Fruit fly (Drosophila melanogaster) whole organism, embryonic: Measurements from ENCODE around the gene Svil.

Experiments
- BEAF-32 ChIP-seq: fragments of 200-800 bp; sonication (Bioruptor generic); optimal IDR thresholded peaks from 3 replicates; lab custom pipeline; 2017; ENCODE audit warnings: missing biosample characterization, missing genetic modification characterization, mild to moderate bottlenecking, moderate library complexity, missing genetic modification reagents
- CG10147 ChIP-seq: fragments of 200-800 bp; sonication (Bioruptor generic); optimal IDR thresholded peaks from 2 replicates; lab custom pipeline; 2019; ENCODE audit warnings: missing biosample characterization, mild to moderate bottlenecking, missing genetic modification characterization, moderate library complexity
- CG1024 ChIP-seq: fragments of 200-800 bp; sonication (Bioruptor generic); IDR thresholded peaks from 2 replicates; pipeline ENCODE4 v1.3.6; 2022; ENCODE audit warnings: missing biosample characterization, missing genetic modification characterization
- CG10366 ChIP-seq: fragments of 200-800 bp; sonication (Bioruptor generic); IDR thresholded peaks from 2 replicates; pipeline ENCODE4 v1.3.6; 2022; ENCODE audit warnings: missing biosample characterization, missing genetic modification characterization
- CG13296 ChIP-seq: fragments of 200-800 bp; sonication (Bioruptor generic); optimal IDR thresholded peaks from 3 replicates; lab custom pipeline; 2018; ENCODE audit warnings: missing biosample characterization, mild to moderate bottlenecking, missing genetic modification characterization
- CG13424 ChIP-seq: fragments of 200-800 bp; sonication (Bioruptor generic); optimal IDR thresholded peaks from 2 replicates; lab custom pipeline; 2019; ENCODE audit warnings: missing biosample characterization, mild to moderate bottlenecking, missing genetic modification characterization, moderate library complexity
- CG30403 ChIP-seq: fragments of 200-800 bp; sonication (Bioruptor generic); optimal IDR thresholded peaks from 3 replicates; lab custom pipeline; 2016; ENCODE audit warnings: missing biosample characterization, missing genetic modification characterization
- CG31441 ChIP-seq: fragments of 200-800 bp; sonication (Bioruptor generic); IDR thresholded peaks from 2 replicates; pipeline ENCODE4 v1.3.6; 2022; ENCODE audit warnings: missing biosample characterization, missing genetic modification characterization
- CG32532 ChIP-seq: fragments of 200-800 bp; sonication (Bioruptor generic); IDR thresholded peaks from 2 replicates; pipeline ENCODE4 v1.3.6; 2022; ENCODE audit warnings: missing biosample characterization, missing genetic modification characterization
- CG42726 ChIP-seq: fragments of 200-800 bp; sonication (Bioruptor generic); IDR thresholded peaks from 2 replicates; pipeline ENCODE4 v1.3.6; 2022; ENCODE audit warnings: missing biosample characterization, missing genetic modification characterization; ENCODE audit not compliant: partially characterized antibody
- CG43689 ChIP-seq: fragments of 200-800 bp; sonication (Bioruptor generic); IDR thresholded peaks from 2 replicates; pipeline ENCODE4 v1.3.6; 2022; ENCODE audit warnings: missing biosample characterization, missing genetic modification characterization
- CG4404 ChIP-seq: fragments of 200-800 bp; sonication (Bioruptor generic); IDR thresholded peaks from 2 replicates; pipeline ENCODE4 v1.3.6; 2022; ENCODE audit warnings: missing biosample characterization, missing genetic modification characterization
- CG4617 ChIP-seq: fragments of 200-800 bp; sonication (Bioruptor generic); optimal IDR thresholded peaks from 3 replicates; lab custom pipeline; 2016; ENCODE audit warnings: missing biosample characterization, missing genetic modification characterization, borderline replicate concordance
- CG6272 ChIP-seq: fragments of 200-800 bp; sonication (Bioruptor generic); IDR thresholded peaks from 2 replicates; pipeline ENCODE4 v1.3.6; 2022; ENCODE audit warnings: missing biosample characterization, missing genetic modification characterization
- CG7928 ChIP-seq: fragments of 200-800 bp; sonication (Bioruptor generic); optimal IDR thresholded peaks from 2 replicates; lab custom pipeline; 2017; ENCODE audit warnings: missing biosample characterization, mild to moderate bottlenecking, missing genetic modification characterization
- CG8388 ChIP-seq: fragments of 200-800 bp; sonication (Bioruptor generic); optimal IDR thresholded peaks from 2 replicates; lab custom pipeline; 2019; ENCODE audit warnings: missing biosample characterization, mild to moderate bottlenecking, missing genetic modification characterization, moderate library complexity
- CG8765 ChIP-seq: fragments of 200-800 bp; sonication (Bioruptor generic); IDR thresholded peaks from 2 replicates; pipeline ENCODE4 v1.3.6; 2022; ENCODE audit warnings: missing biosample characterization, missing genetic modification characterization
- Dad ChIP-seq: fragments of 200-800 bp; sonication (Bioruptor generic); optimal IDR thresholded peaks from 3 replicates; lab custom pipeline; 2016; ENCODE audit warnings: missing biosample characterization, missing genetic modification characterization
- Dbx ChIP-seq: fragments of 200-800 bp; sonication (Bioruptor generic); IDR thresholded peaks from 3 replicates; pipeline ENCODE4 v1.3.6; 2022; ENCODE audit warnings: missing biosample characterization, missing genetic modification characterization
- Eip74EF ChIP-seq, 2 experiments: fragments of 200-800 bp in 1 of 2; fragments of >200 bp in 1 of 2; sonication (Bioruptor generic) in 1 of 2; optimal IDR thresholded peaks; 2 replicates each; lab custom pipeline; 2017 to 2019; ENCODE audit warnings: missing biosample characterization in 2 of 2, missing genetic modification characterization in 2 of 2, mild to moderate bottlenecking in 1 of 2, moderate library complexity in 1 of 2
- Ets97D ChIP-seq: fragments of 200-800 bp; sonication (Bioruptor generic); optimal IDR thresholded peaks from 3 replicates; lab custom pipeline; 2016; ENCODE audit warnings: missing biosample characterization, missing genetic modification characterization
- Fer3 ChIP-seq: fragments of 200-800 bp; sonication (Bioruptor generic); optimal IDR thresholded peaks from 2 replicates; lab custom pipeline; 2018; ENCODE audit warnings: missing biosample characterization, mild to moderate bottlenecking, missing genetic modification characterization, moderate library complexity
- NC2α ChIP-seq: fragments of 200-800 bp; sonication (Bioruptor generic); optimal IDR thresholded peaks from 2 replicates; lab custom pipeline; 2016; ENCODE audit warnings: missing biosample characterization, missing genetic modification characterization
- NFAT ChIP-seq: fragments of 200-800 bp; sonication (Bioruptor generic); IDR thresholded peaks from 2 replicates; pipeline ENCODE4 v1.3.6; 2022; ENCODE audit warnings: missing biosample characterization, missing genetic modification characterization
- Sry-δ ChIP-seq: fragments of 200-800 bp; sonication (Bioruptor generic); optimal IDR thresholded peaks from 2 replicates; lab custom pipeline; 2016; ENCODE audit warnings: missing biosample characterization, missing genetic modification characterization
- Xrp1 ChIP-seq: fragments of 200-800 bp; sonication (Bioruptor generic); IDR thresholded peaks from 2 replicates; pipeline ENCODE4 v1.3.6; 2022; ENCODE audit warnings: missing biosample characterization, missing genetic modification characterization
- ap ChIP-seq: fragments of 200-800 bp; sonication (Bioruptor generic); IDR thresholded peaks from 2 replicates; pipeline ENCODE4 v1.3.6; 2022; ENCODE audit warnings: missing biosample characterization, missing genetic modification characterization
- ato ChIP-seq: fragments of 200-800 bp; sonication (Bioruptor generic); IDR thresholded peaks from 2 replicates; pipeline ENCODE4 v1.3.6; 2022; ENCODE audit warnings: missing biosample characterization, missing genetic modification characterization; ENCODE audit not compliant: partially characterized antibody
- bcd ChIP-seq: fragments of 200-800 bp; sonication (Bioruptor generic); optimal IDR thresholded peaks from 2 replicates; lab custom pipeline; 2017; ENCODE audit warnings: missing biosample characterization, mild to moderate bottlenecking, missing genetic modification characterization
- bowl ChIP-seq: fragments of 200-800 bp; sonication (Bioruptor generic); IDR thresholded peaks from 2 replicates; pipeline ENCODE4 v1.3.6; 2022; ENCODE audit warnings: missing biosample characterization, missing genetic modification characterization
- cas ChIP-seq: fragments of 200-800 bp; sonication (Bioruptor generic); IDR thresholded peaks from 2 replicates; pipeline ENCODE4 v1.3.6; 2022; ENCODE audit warnings: missing biosample characterization, missing genetic modification characterization
- chif ChIP-seq, 2 experiments: fragments of 200-800 bp; sonication (Bioruptor generic); optimal IDR thresholded peaks; 3 replicates each; lab custom pipeline; 2016; ENCODE audit warnings: missing biosample characterization in 2 of 2, missing genetic modification characterization in 2 of 2
- ems ChIP-seq: fragments of 200-800 bp; sonication (Bioruptor generic); optimal IDR thresholded peaks from 3 replicates; lab custom pipeline; 2016; ENCODE audit warnings: missing biosample characterization, missing genetic modification characterization
- exex ChIP-seq: fragments of 200-800 bp; sonication (Bioruptor generic); optimal IDR thresholded peaks from 4 replicates; lab custom pipeline; 2018; ENCODE audit warnings: missing biosample characterization, mild to moderate bottlenecking, missing genetic modification characterization, moderate library complexity
- ftz-f1 ChIP-seq: fragments of 200-800 bp; sonication (Bioruptor generic); optimal IDR thresholded peaks from 2 replicates; lab custom pipeline; 2016; ENCODE audit warnings: missing biosample characterization, missing genetic modification characterization
- gcm ChIP-seq: fragments of 200-800 bp; sonication (Bioruptor generic); optimal IDR thresholded peaks from 2 replicates; lab custom pipeline; 2019; ENCODE audit warnings: missing biosample characterization, mild to moderate bottlenecking, missing genetic modification characterization, moderate library complexity
- gsb-n ChIP-seq: fragments of 200-800 bp; sonication (Bioruptor generic); optimal IDR thresholded peaks from 3 replicates; lab custom pipeline; 2018; ENCODE audit warnings: missing biosample characterization, mild to moderate bottlenecking, missing genetic modification characterization
- hth ChIP-seq: fragments of >200 bp; optimal IDR thresholded peaks from 2 replicates; lab custom pipeline; 2017; ENCODE audit warnings: inconsistent platforms
- ind ChIP-seq: fragments of 200-800 bp; sonication (Bioruptor generic); optimal IDR thresholded peaks from 3 replicates; lab custom pipeline; 2016; ENCODE audit warnings: missing biosample characterization, missing genetic modification characterization
- lilli ChIP-seq: fragments of 200-800 bp; sonication (Bioruptor generic); optimal IDR thresholded peaks from 3 replicates; lab custom pipeline; 2016; ENCODE audit warnings: missing biosample characterization, missing genetic modification characterization
- org-1 ChIP-seq: fragments of 200-800 bp; sonication (Bioruptor generic); optimal IDR thresholded peaks from 2 replicates; lab custom pipeline; 2017; ENCODE audit warnings: missing biosample characterization, missing genetic modification characterization
- pb ChIP-seq: fragments of 200-800 bp; sonication (Bioruptor generic); optimal IDR thresholded peaks from 3 replicates; lab custom pipeline; 2016; ENCODE audit warnings: missing biosample characterization, missing genetic modification characterization
- prd ChIP-seq, 3 experiments: fragments of >200 bp in 2 of 3; fragments of 200-800 bp in 1 of 3; sonication (Bioruptor generic) in 1 of 3; optimal IDR thresholded peaks in 2 of 3; IDR thresholded peaks in 1 of 3; 2 replicates in 2 of 3; 3 replicates in 1 of 3; pipeline versions ENCODE4 v1.3.6 to Lab custom; 2017 to 2022; ENCODE audit warnings: missing biosample characterization in 1 of 3, missing genetic modification characterization in 1 of 3
- shn ChIP-seq: fragments of 200-800 bp; sonication (Bioruptor generic); optimal IDR thresholded peaks from 3 replicates; lab custom pipeline; 2016; ENCODE audit warnings: missing biosample characterization, missing genetic modification characterization
- vvl ChIP-seq: fragments of 200-800 bp; sonication (Bioruptor generic); IDR thresholded peaks from 2 replicates; pipeline ENCODE4 v1.3.6; 2022; ENCODE audit warnings: missing biosample characterization, missing genetic modification characterization
- zen ChIP-seq: fragments of 200-800 bp; sonication (Bioruptor generic); optimal IDR thresholded peaks from 3 replicates; lab custom pipeline; 2018; ENCODE audit warnings: missing biosample characterization, mild to moderate bottlenecking, missing genetic modification characterization, moderate library complexity
- zf30C ChIP-seq: fragments of 200-800 bp; sonication (Bioruptor generic); optimal IDR thresholded peaks from 3 replicates; lab custom pipeline; 2018; ENCODE audit warnings: missing biosample characterization, mild to moderate bottlenecking, missing genetic modification characterization
- zfh1 ChIP-seq: fragments of 200-800 bp; sonication (Bioruptor generic); IDR thresholded peaks from 3 replicates; pipeline ENCODE4 v1.3.6; 2022; ENCODE audit warnings: missing biosample characterization, missing genetic modification characterization
- zfh2 ChIP-seq: fragments of 200-800 bp; sonication (Bioruptor generic); optimal IDR thresholded peaks from 2 replicates; lab custom pipeline; 2016; ENCODE audit warnings: missing biosample characterization, missing genetic modification characterization

Svil gene

dm6 chr3L:2466411-2467015, 89.1 kb downstream of the Svil start (continued):
- no peak for TF ChIP-seq exex (tag; lab: Kevin White, UChicago)
- TF ChIP-seq CG8388 (GFP tag; lab: Kevin White, UChicago) = no peak
- no peak for TF ChIP-seq bowl (GFP tag; lab: Robert Waterston, UW)
- 0 out of 2 replicates have a peak, but pooled peaks have one; percentile 11 for TF ChIP-seq CG1024
- TF ChIP-seq CG4404 (GFP tag; lab: Robert Waterston, UW) = no peak
- peak; percentile 48 for TF ChIP-seq shn (GFP tag; lab: Kevin White, UChicago)
- TF ChIP-seq ato = 0 out of 2 replicates have a peak, but pooled peaks have one; percentile 25
- TF ChIP-seq org-1 = no peak
- peak; percentile 17 for TF ChIP-seq CG30403 (GFP tag; lab: Kevin White, UChicago)
- no peak for TF ChIP-seq CG6272
- TF ChIP-seq ftz-f1 (GFP tag; lab: Kevin White, UChicago) = no peak
- TF ChIP-seq pb (GFP tag; lab: Kevin White, UChicago) = no peak
- TF ChIP-seq zf30C (GFP tag; lab: Kevin White, UChicago) = peak; percentile 29
- TF ChIP-seq Xrp1 = no peak; the same call in 1 of the 2 replicates
- no peak for TF ChIP-seq CG31441 (GFP tag; lab: Robert Waterston, UW)
- peak; percentile 37 for TF ChIP-seq lilli
- TF ChIP-seq zfh2 (GFP tag; lab: Kevin White, UChicago) = no peak
- TF ChIP-seq CG7928 = peak; percentile 13
- peak; percentile 28 for TF ChIP-seq CG13424 (tag; lab: Kevin White, UChicago)
- no peak for TF ChIP-seq CG13296 (GFP tag; lab: Kevin White, UChicago)
- 0 out of 2 replicates have a peak, but pooled peaks have one; percentile 36 for TF ChIP-seq NFAT
- TF ChIP-seq bcd (GFP tag; lab: Kevin White, UChicago) = no peak
- no peak for TF ChIP-seq ems (GFP tag; lab: Kevin White, UChicago)
- no peak for TF ChIP-seq CG4617 (GFP tag; lab: Kevin White, UChicago)
- TF ChIP-seq hth (lab: Kevin White, UChicago) = no peak
- TF ChIP-seq CG43689 (GFP tag; lab: Robert Waterston, UW) = no peak
- peak; percentile 29 for TF ChIP-seq gcm (GFP tag; lab: Kevin White, UChicago)
- TF ChIP-seq CG42726 (GFP tag; lab: Robert Waterston, UW) = peak; percentile 55; the same call in 1 of the 2 replicates
- no peak for TF ChIP-seq ap (GFP tag; lab: Robert Waterston, UW)
- TF ChIP-seq CG10147 = peak; percentile 46
- TF ChIP-seq NC2α (GFP tag; lab: Kevin White, UChicago) = peak; percentile 78
- peak; percentile 47 for TF ChIP-seq BEAF-32 (GFP tag; lab: Kevin White, UChicago)
- TF ChIP-seq Dbx (GFP tag; lab: Robert Waterston, UW) = 0 out of 3 replicates have a peak, but pooled peaks have one; percentile 51
- TF ChIP-seq gsb-n (tag; lab: Kevin White, UChicago) = peak; percentile 31
- no peak for TF ChIP-seq Fer3
- peak; percentile 67 for TF ChIP-seq Sry-δ (GFP tag; lab: Kevin White, UChicago)
- TF ChIP-seq Eip74EF (GFP tag; optimal IDR thresholded peaks at IDR 0.05; lab: Kevin White, UChicago) = peak in 1 of 2 experiments; percentile 35
- TF ChIP-seq CG32532 (GFP tag; lab: Robert Waterston, UW) = peak; percentile 65; the same call in 1 of the 2 replicates
- TF ChIP-seq prd (optimal IDR thresholded peaks at IDR 0.05; lab: Kevin White, UChicago) = no peak
- TF ChIP-seq prd (GFP tag; IDR thresholded peaks at IDR 0.05; lab: Robert Waterston, UW) = peak; percentile 27; the same call in 1 of the 3 replicates
- TF ChIP-seq vvl (GFP tag; lab: Robert Waterston, UW) = peak; percentile 86
- no peak for TF ChIP-seq zen (tag; lab: Kevin White, UChicago)
- no peak for TF ChIP-seq cas (GFP tag; lab: Robert Waterston, UW)
- TF ChIP-seq zfh1 = no peak
- no peak for TF ChIP-seq Dad (GFP tag; lab: Kevin White, UChicago)
- TF ChIP-seq chif (GFP tag; optimal IDR thresholded peaks at IDR 0.05; lab: Kevin White, UChicago) = peak in 1 of 2 experiments; percentile 8
- TF ChIP-seq Ets97D = peak; percentile 78
- TF ChIP-seq CG10366 = 0 out of 2 replicates have a peak, but pooled peaks have one; percentile 20
- peak; percentile 10; the same call in 1 of the 2 replicates for TF ChIP-seq CG8765
- TF ChIP-seq ind (GFP tag; lab: Kevin White, UChicago) = no peak
